Worm (Caenorhabditis elegans): Measurements from ENCODE around the gene wrt-5.

- no peak for TF ChIP-seq elt-1 (tag; optimal IDR thresholded peaks at IDR 0.05; ENCODE audit: borderline replicate concordance, insufficient read depth)
- TF ChIP-seq ces-1 (GFP tag; optimal IDR thresholded peaks at IDR 0.05) = no peak
- TF ChIP-seq elt-3 (tag; optimal IDR thresholded peaks at IDR 0.05) = no peak
- no peak for TF ChIP-seq mab-5 (tag; optimal IDR thresholded peaks at IDR 0.05)
- no peak for TF ChIP-seq unc-120 (tag; optimal IDR thresholded peaks at IDR 0.05; ENCODE audit: poor library complexity, severe bottlenecking)
- TF ChIP-seq nhr-12 (tag; optimal IDR thresholded peaks at IDR 0.05) = no peak
Observed at ce11 chrIV:4051539-4051938, at the start of gene wrt-5.

All from whole organism, mixed stage, embryonic.